Worm (Caenorhabditis elegans): ENCODE results near the gene F20D1.3.

- no peak for TF ChIP-seq cog-1 (tag; optimal IDR thresholded peaks at IDR 0.05)
- no peak for TF ChIP-seq klf-2 (GFP tag; conservative IDR thresholded peaks at IDR 0.05)
- TF ChIP-seq flt-1 (GFP tag; IDR thresholded peaks at IDR 0.05), result peak; percentile 25; the same call in 1 of the 2 replicates
- no peak for TF ChIP-seq ztf-23 (GFP tag; IDR thresholded peaks at IDR 0.05)
- TF ChIP-seq ztf-29 (GFP tag; IDR thresholded peaks at IDR 0.05), result no peak
- TF ChIP-seq ref-1 (GFP tag; conservative IDR thresholded peaks at IDR 0.05), result no peak
These were observed 7.4 kb downstream of the F20D1.3 start, which contains the start of gene rbg-1 for ce11 chrX:14983274-14983673.
